Fruit fly (Drosophila melanogaster): ENCODE measurements around the gene ChLD3.
A peak's percentile ranks its signal among the peaks of the same experiment; 100 is the strongest.

Gene ChLD3

dm6 chr2L:16761891-16762290 is 23.2 kb downstream of the ChLD3 start:
- TF ChIP-seq slbo (GFP tag; IDR thresholded peaks at IDR 0.05) (peak; percentile 35; the same call in 1 of the 2 replicates), ato (GFP tag; IDR thresholded peaks at IDR 0.05; ENCODE audit: partially characterized antibody) (no peak), CG34224 (GFP tag; IDR thresholded peaks at IDR 0.05; ENCODE audit: partially characterized antibody) (no peak), CG32532 (GFP tag; IDR thresholded peaks at IDR 0.05) (no peak), unpg (GFP tag; optimal IDR thresholded peaks at IDR 0.05) (peak; percentile 11), stwl (tag; optimal IDR thresholded peaks at IDR 0.05) (no peak), Hey (tag; optimal IDR thresholded peaks at IDR 0.05) (no peak), gsb (GFP tag; IDR thresholded peaks at IDR 0.05) (no peak), gce (GFP tag; IDR thresholded peaks at IDR 0.05) (0 out of 3 replicates have a peak, but pooled peaks have one; percentile 27), CG9609 (GFP tag; optimal IDR thresholded peaks at IDR 0.05) (no peak), CG2120 (GFP tag; optimal IDR thresholded peaks at IDR 0.05) (peak; percentile 10), CG10209 (GFP tag; optimal IDR thresholded peaks at IDR 0.05) (no peak), gem (tag; optimal IDR thresholded peaks at IDR 0.05) (peak; percentile 4), MBD-R2 (GFP tag; IDR thresholded peaks at IDR 0.05) (no peak), Med (GFP tag) (peak; percentile 59), CG7839 (tag; optimal IDR thresholded peaks at IDR 0.05) (no peak), NK7.1 (GFP tag; optimal IDR thresholded peaks at IDR 0.05) (no peak), Rfx (GFP tag; IDR thresholded peaks at IDR 0.05) (peak; percentile 23; the same call in 1 of the 2 replicates), Six4 (GFP tag; optimal IDR thresholded peaks at IDR 0.05) (no peak), sqz (GFP tag; optimal IDR thresholded peaks at IDR 0.05) (no peak), CG6175 (GFP tag; IDR thresholded peaks at IDR 0.05) (no peak), sens (GFP tag) (peak; percentile 65), Oaz (GFP tag; IDR thresholded peaks at IDR 0.05) (no peak), shn (GFP tag; optimal IDR thresholded peaks at IDR 0.05) (no peak), Hmr (GFP tag; optimal IDR thresholded peaks at IDR 0.05) (no peak), CTCF (GFP tag; optimal IDR thresholded peaks at IDR 0.05) (no peak), CG2889 (GFP tag; IDR thresholded peaks at IDR 0.05) (no peak), sna (GFP tag; IDR thresholded peaks at IDR 0.05; ENCODE audit: partially characterized antibody) (no peak), CG12299 (tag; optimal IDR thresholded peaks at IDR 0.05) (no peak), CG9932 (GFP tag; IDR thresholded peaks at IDR 0.05) (0 out of 2 replicates have a peak, but pooled peaks have one; percentile 11), CG13894 (tag; optimal IDR thresholded peaks at IDR 0.05) (no peak), Jarid2 (GFP tag; optimal IDR thresholded peaks at IDR 0.05) (no peak), yki (optimal IDR thresholded peaks at IDR 0.05) (no peak), tin (GFP tag; optimal IDR thresholded peaks at IDR 0.05) (no peak), CG2875 (GFP tag; optimal IDR thresholded peaks at IDR 0.05) (no peak), sug (tag; optimal IDR thresholded peaks at IDR 0.05) (peak; percentile 11), Sox102F (GFP tag; optimal IDR thresholded peaks at IDR 0.05) (peak; percentile 37), Aef1 (GFP tag; IDR thresholded peaks at IDR 0.05) (no peak), CG14050 (GFP tag; IDR thresholded peaks at IDR 0.05) (no peak), Ets65A (GFP tag) (peak; percentile 76), CG12104 (GFP tag; optimal IDR thresholded peaks at IDR 0.05) (no peak), Nf-YA (GFP tag; IDR thresholded peaks at IDR 0.05) (no peak), ci (GFP tag; IDR thresholded peaks at IDR 0.05) (0 out of 3 replicates have a peak, but pooled peaks have one; percentile 37), Meics (GFP tag; optimal IDR thresholded peaks at IDR 0.05) (no peak), cwo (GFP tag; optimal IDR thresholded peaks at IDR 0.05) (no peak), kah (GFP tag; optimal IDR thresholded peaks at IDR 0.05) (no peak), Dref (GFP tag; IDR thresholded peaks at IDR 0.05) (no peak), CG10565 (GFP tag; optimal IDR thresholded peaks at IDR 0.05) (no peak), Taf1 (GFP tag; IDR thresholded peaks at IDR 0.05) (0 out of 2 replicates have a peak, but pooled peaks have one; percentile 7)

Data from whole organism, embryonic.